Worm (Caenorhabditis elegans): ENCODE data around the gene lmp-2.

DNA sequence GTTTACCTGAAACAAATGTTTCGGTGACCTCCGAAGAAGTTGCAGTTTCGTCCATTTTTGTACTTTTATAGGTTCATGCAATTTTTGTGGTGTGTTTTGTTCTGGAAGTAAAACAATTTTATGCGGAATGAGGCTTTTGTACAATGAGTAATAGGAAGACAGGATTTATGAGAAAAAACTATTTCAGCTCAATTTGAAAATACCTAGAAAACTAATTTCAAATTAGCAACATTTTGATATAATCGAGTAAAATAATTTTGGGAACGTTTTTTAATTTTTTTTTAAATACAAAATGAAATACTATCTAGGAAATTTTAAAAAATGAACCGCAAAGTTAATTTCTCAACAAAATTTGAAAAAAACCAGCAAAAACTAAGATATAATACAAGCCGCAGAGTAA, 37.4 kb upstream of the lmp-2 start, which contains the start of gene rei-2:
- TF ChIP-seq nhr-2 (tag; optimal IDR thresholded peaks at IDR 0.05) (no peak), elt-3 (tag; optimal IDR thresholded peaks at IDR 0.05) (no peak), nhr-237 (tag; optimal IDR thresholded peaks at IDR 0.05) (no peak), unc-62 (GFP tag; optimal IDR thresholded peaks at IDR 0.05) (no peak), sptf-1 (tag; optimal IDR thresholded peaks at IDR 0.05) (no peak), mep-1 (tag; optimal IDR thresholded peaks at IDR 0.05) (no peak)

Data from whole organism, mixed stage, embryonic.